Fruit fly (Drosophila melanogaster): ENCODE measurements around the gene Fbp2.

Fbp2 gene

DNA sequence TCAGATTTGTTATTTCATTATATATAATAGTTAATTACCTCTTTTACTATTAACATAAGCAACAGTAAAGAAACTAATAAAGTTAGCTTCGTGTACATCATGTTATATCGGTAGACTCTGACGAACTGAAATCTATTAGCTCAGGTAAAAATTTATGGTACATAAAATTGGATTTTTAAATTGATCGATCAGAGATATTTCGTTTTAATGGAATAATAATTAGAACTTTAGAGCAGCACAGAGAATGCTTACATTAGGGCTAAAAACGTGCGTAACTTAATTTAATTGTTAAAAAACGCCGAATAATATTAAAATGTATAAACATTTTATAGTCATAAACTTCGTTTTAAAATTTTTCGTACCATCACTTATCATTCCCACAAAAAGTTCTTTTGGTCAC is 14.1 kb downstream of the Fbp2 start, which contains the start of gene CG33723:
TSS of gene CG33723 (minus strand) at position 101 of the 400 bp plus-strand sequence.
- TF ChIP-seq gl (tag; optimal IDR thresholded peaks at IDR 0.05) (no peak), CG34367 (tag; optimal IDR thresholded peaks at IDR 0.05) (no peak), CG12605 (GFP tag; IDR thresholded peaks at IDR 0.05) (no peak), CG13204 (GFP tag; optimal IDR thresholded peaks at IDR 0.05) (no peak), Snoo (tag; optimal IDR thresholded peaks at IDR 0.05) (no peak), Ets98B (GFP tag; IDR thresholded peaks at IDR 0.05) (no peak), CG9948 (tag; optimal IDR thresholded peaks at IDR 0.05) (no peak), CG8301 (tag; optimal IDR thresholded peaks at IDR 0.05) (no peak), rn (GFP tag; IDR thresholded peaks at IDR 0.05) (no peak), CG10348 (GFP tag; IDR thresholded peaks at IDR 0.05) (no peak), fd96Ca (GFP tag; IDR thresholded peaks at IDR 0.05) (no peak), Pif1A (GFP tag; optimal IDR thresholded peaks at IDR 0.05) (no peak), CG32121 (GFP tag; IDR thresholded peaks at IDR 0.05) (no peak)

DNA sequence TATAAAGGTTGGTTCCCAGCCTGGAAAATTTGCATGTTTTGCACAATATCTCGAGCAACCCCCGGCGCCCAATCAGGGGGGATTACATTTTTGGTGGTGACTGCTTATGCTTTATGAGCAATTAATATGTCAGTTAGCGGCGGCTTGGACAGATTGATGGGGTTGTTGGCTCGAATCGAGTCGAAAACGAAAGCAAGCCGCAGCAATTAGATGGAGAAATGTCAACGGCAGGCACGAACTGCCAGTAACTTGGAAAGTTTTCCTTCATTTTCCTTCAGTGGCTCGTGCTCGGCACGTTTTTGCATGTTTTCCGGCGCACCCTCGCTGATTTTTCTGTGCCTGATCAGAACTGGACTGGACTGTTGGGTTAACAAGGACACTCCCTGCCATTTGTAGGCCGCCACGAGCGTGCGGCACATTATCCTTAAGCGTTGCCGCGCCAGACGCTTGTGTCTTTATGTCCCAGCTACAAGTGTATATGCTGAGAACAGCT is 16.3 kb downstream of the Fbp2 start:
- TF ChIP-seq CG34367 (tag; optimal IDR thresholded peaks at IDR 0.05) = no peak
- TF ChIP-seq CG14655 (GFP tag; optimal IDR thresholded peaks at IDR 0.05) = no peak
- no peak for TF ChIP-seq CG8301 (tag; optimal IDR thresholded peaks at IDR 0.05)
- no peak for TF ChIP-seq CG9948 (tag; optimal IDR thresholded peaks at IDR 0.05)
- TF ChIP-seq Pif1A (GFP tag; optimal IDR thresholded peaks at IDR 0.05) = no peak
- TF ChIP-seq CG12605 (GFP tag; IDR thresholded peaks at IDR 0.05) = no peak
- TF ChIP-seq D1 (tag; optimal IDR thresholded peaks at IDR 0.05) = no peak
- no peak for TF ChIP-seq fd96Ca (GFP tag; IDR thresholded peaks at IDR 0.05)
- TF ChIP-seq CG4496 (GFP tag; IDR thresholded peaks at IDR 0.05) = no peak
- no peak for TF ChIP-seq CG15710 (tag; optimal IDR thresholded peaks at IDR 0.05)
- TF ChIP-seq Snoo (tag; optimal IDR thresholded peaks at IDR 0.05) = no peak
- TF ChIP-seq CG10348 (GFP tag; IDR thresholded peaks at IDR 0.05) = no peak
- TF ChIP-seq CG13204 (GFP tag; optimal IDR thresholded peaks at IDR 0.05) = no peak
- TF ChIP-seq rn (GFP tag; IDR thresholded peaks at IDR 0.05) = no peak
- TF ChIP-seq CG17806 (tag; optimal IDR thresholded peaks at IDR 0.05) = no peak
- no peak for TF ChIP-seq CG32121 (GFP tag; IDR thresholded peaks at IDR 0.05)
- no peak for TF ChIP-seq gl (tag; optimal IDR thresholded peaks at IDR 0.05)
- no peak for TF ChIP-seq Ets98B (GFP tag; IDR thresholded peaks at IDR 0.05)

DNA sequence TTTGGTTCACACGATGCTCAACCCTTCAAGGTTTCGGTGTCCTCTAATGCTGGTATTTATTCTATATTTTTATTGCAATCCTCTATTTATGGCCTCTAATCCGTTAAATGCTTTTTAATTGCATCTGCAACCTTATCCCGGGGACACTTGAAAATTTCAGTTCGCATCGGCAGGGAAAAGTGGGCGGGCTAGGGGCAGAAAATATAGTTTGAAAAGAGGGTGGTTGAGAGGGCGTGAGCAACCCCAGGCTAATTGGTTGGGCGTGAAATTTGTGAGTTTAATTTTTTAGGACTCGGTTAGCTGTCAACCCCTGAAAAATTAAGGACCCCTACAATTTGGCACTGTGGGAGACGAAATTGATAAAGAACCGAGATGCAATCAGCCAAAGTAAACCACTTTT is 19.2 kb downstream of the Fbp2 start:
- TF ChIP-seq Snoo (tag; optimal IDR thresholded peaks at IDR 0.05) = no peak
- TF ChIP-seq CG17806 (tag; optimal IDR thresholded peaks at IDR 0.05) = no peak
- TF ChIP-seq Pif1B (GFP tag; optimal IDR thresholded peaks at IDR 0.05) = no peak
- no peak for TF ChIP-seq CG32121 (GFP tag; IDR thresholded peaks at IDR 0.05)
- no peak for TF ChIP-seq CG8301 (tag; optimal IDR thresholded peaks at IDR 0.05)
- TF ChIP-seq CG8159 (tag; optimal IDR thresholded peaks at IDR 0.05) = no peak
- TF ChIP-seq CG9948 (tag; optimal IDR thresholded peaks at IDR 0.05) = no peak
- TF ChIP-seq CG14655 (GFP tag; optimal IDR thresholded peaks at IDR 0.05) = no peak
- no peak for TF ChIP-seq CG13204 (GFP tag; optimal IDR thresholded peaks at IDR 0.05)
- no peak for TF ChIP-seq CG12605 (GFP tag; IDR thresholded peaks at IDR 0.05)
- no peak for TF ChIP-seq CG15710 (tag; optimal IDR thresholded peaks at IDR 0.05)
- TF ChIP-seq CG10348 (GFP tag; IDR thresholded peaks at IDR 0.05) = no peak
- TF ChIP-seq rn (GFP tag; IDR thresholded peaks at IDR 0.05) = no peak
- no peak for TF ChIP-seq EcR (GFP tag; optimal IDR thresholded peaks at IDR 0.05)
- no peak for TF ChIP-seq CG34367 (tag; optimal IDR thresholded peaks at IDR 0.05)
- TF ChIP-seq Ets98B (GFP tag; IDR thresholded peaks at IDR 0.05) = no peak
- TF ChIP-seq Pif1A (GFP tag; optimal IDR thresholded peaks at IDR 0.05) = no peak
- TF ChIP-seq gl (tag; optimal IDR thresholded peaks at IDR 0.05) = no peak
- TF ChIP-seq D1 (tag; optimal IDR thresholded peaks at IDR 0.05) = no peak

DNA sequence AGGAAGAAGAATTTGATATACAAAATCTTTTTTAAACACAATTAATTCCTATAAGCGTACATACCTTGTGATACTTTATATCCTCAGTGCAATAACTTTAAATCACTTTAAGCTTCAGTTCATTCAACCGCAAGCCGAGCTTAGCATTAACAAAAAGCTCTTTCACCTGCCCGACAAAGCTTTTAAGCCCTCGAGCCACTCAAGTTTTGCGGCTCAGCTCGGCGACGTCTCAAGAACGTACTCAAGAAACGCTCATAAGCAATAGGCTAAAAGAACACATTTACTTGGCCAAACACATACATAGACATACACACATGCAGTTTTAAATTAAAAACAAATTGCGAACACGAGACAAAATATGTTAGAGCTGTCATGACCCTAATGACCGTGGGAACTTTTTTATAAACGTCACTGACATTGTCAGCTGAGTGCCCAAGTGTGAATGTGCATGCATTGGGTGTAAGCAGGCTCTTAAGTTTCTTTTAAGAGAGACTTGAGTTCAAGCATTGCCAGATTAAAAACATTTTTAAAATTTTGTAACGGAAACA is 19.9 kb downstream of the Fbp2 start:
- TF ChIP-seq EcR (GFP tag; optimal IDR thresholded peaks at IDR 0.05) (peak; percentile 93), CG15710 (tag; optimal IDR thresholded peaks at IDR 0.05) (no peak)

DNA sequence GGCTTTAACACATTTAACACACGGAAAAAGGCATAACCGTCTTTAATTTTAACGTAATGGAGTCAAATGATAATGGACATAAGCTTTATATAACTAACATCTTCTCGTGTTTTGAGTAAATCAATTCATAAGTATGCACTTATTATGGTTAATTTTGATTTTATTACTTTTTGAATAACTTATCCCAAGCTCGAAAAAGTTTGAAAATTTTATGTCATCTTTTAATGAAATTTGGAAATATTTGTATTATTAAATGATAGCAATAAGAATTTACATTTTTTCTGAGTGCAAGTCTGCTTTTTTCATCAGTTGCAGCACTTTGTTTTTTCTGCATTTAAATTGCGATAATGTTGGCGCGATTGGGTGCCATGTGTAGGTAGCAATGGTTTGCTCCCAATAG is 21.2 kb downstream of the Fbp2 start:
- TF ChIP-seq CG14655 (GFP tag; optimal IDR thresholded peaks at IDR 0.05) (peak; percentile 74), CG32121 (GFP tag; IDR thresholded peaks at IDR 0.05) (peak; percentile 73), CG4496 (GFP tag; IDR thresholded peaks at IDR 0.05) (peak; percentile 82), D1 (tag; optimal IDR thresholded peaks at IDR 0.05) (no peak), rn (GFP tag; IDR thresholded peaks at IDR 0.05) (peak; percentile 55), CG8159 (tag; optimal IDR thresholded peaks at IDR 0.05) (peak; percentile 69), CG17806 (tag; optimal IDR thresholded peaks at IDR 0.05) (peak; percentile 62), CG12605 (GFP tag; IDR thresholded peaks at IDR 0.05) (0 out of 2 replicates have a peak, but pooled peaks have one; percentile 10), CG10348 (GFP tag; IDR thresholded peaks at IDR 0.05) (no peak), Ets98B (GFP tag; IDR thresholded peaks at IDR 0.05) (peak; percentile 44; the same call in 1 of the 2 replicates), gl (tag; optimal IDR thresholded peaks at IDR 0.05) (no peak), fd96Ca (GFP tag; IDR thresholded peaks at IDR 0.05) (no peak), CG15710 (tag; optimal IDR thresholded peaks at IDR 0.05) (peak; percentile 57), CG34367 (tag; optimal IDR thresholded peaks at IDR 0.05) (peak; percentile 48), Pif1A (GFP tag; optimal IDR thresholded peaks at IDR 0.05) (peak; percentile 54), CG9948 (tag; optimal IDR thresholded peaks at IDR 0.05) (peak; percentile 69), Pif1B (GFP tag; optimal IDR thresholded peaks at IDR 0.05) (peak; percentile 40), Snoo (tag; optimal IDR thresholded peaks at IDR 0.05) (peak; percentile 12), CG8301 (tag; optimal IDR thresholded peaks at IDR 0.05) (peak; percentile 56)

Measured in whole organism, pupa.